Fruit fly (Drosophila melanogaster): ENCODE data around the gene opm.

Gene opm

DNA sequence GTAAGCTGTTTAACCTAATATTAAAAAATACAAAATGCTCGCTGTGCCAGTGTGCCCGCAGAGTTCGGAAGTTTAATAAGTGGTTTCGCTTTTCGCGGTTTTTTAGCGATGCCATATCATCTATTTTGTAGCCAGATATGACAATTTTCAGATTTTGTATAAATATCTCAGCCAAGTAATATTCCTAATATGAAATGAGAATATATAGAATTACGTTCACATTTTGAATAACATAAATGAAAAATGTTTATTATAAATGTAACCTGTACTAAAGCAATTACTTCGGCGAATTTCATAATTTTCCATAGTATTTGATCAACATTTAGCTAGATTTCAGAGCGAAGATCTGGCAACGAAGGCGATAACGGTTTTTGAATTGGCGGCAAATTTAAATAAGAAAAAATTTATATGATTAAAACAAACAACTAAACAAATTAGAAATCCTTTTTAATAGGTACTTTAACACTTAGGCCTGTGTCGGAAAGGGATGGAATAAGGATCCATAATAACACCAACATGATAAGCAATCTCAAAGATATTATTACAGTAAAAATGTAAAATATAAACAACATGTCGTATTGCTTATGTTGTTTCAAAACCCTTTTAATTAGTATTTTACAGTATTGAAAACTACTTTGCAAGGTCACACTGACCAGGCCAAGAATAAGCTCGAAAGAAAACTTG lies at the start of gene opm, which contains the start of gene dob (continued):
- TF ChIP-seq Nf-YA (GFP tag; IDR thresholded peaks at IDR 0.05) = no peak
- no peak for TF ChIP-seq CG14050 (GFP tag; IDR thresholded peaks at IDR 0.05)
- TF ChIP-seq Xrp1 (GFP tag; IDR thresholded peaks at IDR 0.05) = no peak
- no peak for TF ChIP-seq sim (GFP tag; IDR thresholded peaks at IDR 0.05)
- TF ChIP-seq CG10267 (tag; optimal IDR thresholded peaks at IDR 0.05) = peak; percentile 75
- no peak for TF ChIP-seq az2 (GFP tag; optimal IDR thresholded peaks at IDR 0.05)
- TF ChIP-seq pnt (GFP tag; optimal IDR thresholded peaks at IDR 0.05) = no peak
- TF ChIP-seq gcm2 (GFP tag; optimal IDR thresholded peaks at IDR 0.05) = no peak
- TF ChIP-seq CkIIα-i1 (GFP tag; IDR thresholded peaks at IDR 0.05) = no peak
- no peak for TF ChIP-seq trh (GFP tag; optimal IDR thresholded peaks at IDR 0.05)
- TF ChIP-seq CG2129 (GFP tag; IDR thresholded peaks at IDR 0.05; ENCODE audit: partially characterized antibody) = no peak
- TF ChIP-seq scrt (GFP tag; optimal IDR thresholded peaks at IDR 0.05) = no peak
- no peak for TF ChIP-seq CG9437 (GFP tag; optimal IDR thresholded peaks at IDR 0.05)
- no peak for TF ChIP-seq Bgb (GFP tag; IDR thresholded peaks at IDR 0.05; ENCODE audit: partially characterized antibody)
- TF ChIP-seq dimm (GFP tag; IDR thresholded peaks at IDR 0.05) = no peak
- no peak for TF ChIP-seq Adf1 (GFP tag; IDR thresholded peaks at IDR 0.05)
- no peak for TF ChIP-seq CG14860 (GFP tag; IDR thresholded peaks at IDR 0.05; ENCODE audit: partially characterized antibody)
- TF ChIP-seq Six4 (GFP tag; optimal IDR thresholded peaks at IDR 0.05) = no peak
- no peak for TF ChIP-seq sens-2 (GFP tag; IDR thresholded peaks at IDR 0.05)
- peak; percentile 69 for TF ChIP-seq Sin3A (optimal IDR thresholded peaks at IDR 0.05)
- no peak for TF ChIP-seq wek (GFP tag; optimal IDR thresholded peaks at IDR 0.05)
- TF ChIP-seq salm (tag; optimal IDR thresholded peaks at IDR 0.05) = no peak
- no peak for TF ChIP-seq CG7372 (GFP tag; IDR thresholded peaks at IDR 0.05)
- TF ChIP-seq CG2202 (tag; optimal IDR thresholded peaks at IDR 0.05) = no peak
- no peak for TF ChIP-seq Nf-YB (GFP tag; optimal IDR thresholded peaks at IDR 0.05)
- TF ChIP-seq gsb (GFP tag; IDR thresholded peaks at IDR 0.05) = no peak
- TF ChIP-seq zfh2 (GFP tag; optimal IDR thresholded peaks at IDR 0.05) = no peak
- TF ChIP-seq Dbx (GFP tag; IDR thresholded peaks at IDR 0.05) = no peak
- TF ChIP-seq usp (GFP tag; optimal IDR thresholded peaks at IDR 0.05) = no peak
- no peak for TF ChIP-seq H15 (GFP tag; IDR thresholded peaks at IDR 0.05)
- TF ChIP-seq Doc2 (GFP tag; IDR thresholded peaks at IDR 0.05) = no peak
- TF ChIP-seq CG10147 (GFP tag; optimal IDR thresholded peaks at IDR 0.05) = peak; percentile 20
- TF ChIP-seq zf30C (GFP tag; optimal IDR thresholded peaks at IDR 0.05) = no peak
- TF ChIP-seq yki (optimal IDR thresholded peaks at IDR 0.05) = no peak
- TF ChIP-seq CG17912 (GFP tag; optimal IDR thresholded peaks at IDR 0.05) = no peak
- no peak for TF ChIP-seq Fer3 (tag; optimal IDR thresholded peaks at IDR 0.05)
- peak; percentile 48 for TF ChIP-seq CG30020 (tag; optimal IDR thresholded peaks at IDR 0.05)
- TF ChIP-seq E2f1 (GFP tag; IDR thresholded peaks at IDR 0.05) = no peak
- TF ChIP-seq Sox102F (GFP tag; optimal IDR thresholded peaks at IDR 0.05) = no peak
- no peak for TF ChIP-seq dmrt99B (tag; optimal IDR thresholded peaks at IDR 0.05)
- TF ChIP-seq Optix (GFP tag; IDR thresholded peaks at IDR 0.05) = no peak
- TF ChIP-seq tin (GFP tag; optimal IDR thresholded peaks at IDR 0.05) = no peak
- TF ChIP-seq CG3281 (GFP tag; optimal IDR thresholded peaks at IDR 0.05) = no peak
- TF ChIP-seq vnd (GFP tag; IDR thresholded peaks at IDR 0.05; ENCODE audit: partially characterized antibody) = no peak
- TF ChIP-seq CG7271 (tag; optimal IDR thresholded peaks at IDR 0.05) = no peak
- TF ChIP-seq Hr39 (optimal IDR thresholded peaks at IDR 0.05) = no peak
- TF ChIP-seq HLH4C (GFP tag; IDR thresholded peaks at IDR 0.05; ENCODE audit: partially characterized antibody) = no peak
- no peak for TF ChIP-seq CG33213 (GFP tag; optimal IDR thresholded peaks at IDR 0.05)
- peak; percentile 67 for TF ChIP-seq CoRest (tag; optimal IDR thresholded peaks at IDR 0.05)
- TF ChIP-seq abd-A (tag; optimal IDR thresholded peaks at IDR 0.05) = no peak
- no peak for TF ChIP-seq vfl (GFP tag; optimal IDR thresholded peaks at IDR 0.05)
